Fruit fly (Drosophila melanogaster) whole organism, embryonic: ENCODE results near the gene CG13850.

Experiments
- Antp ChIP-seq: fragments of 200-800 bp; sonication (Bioruptor generic); optimal IDR thresholded peaks from 3 replicates; lab custom pipeline; 2016; ENCODE audit warnings: missing biosample characterization, missing genetic modification characterization
- Atf6 ChIP-seq: fragments of 200-800 bp; sonication (Bioruptor generic); IDR thresholded peaks from 2 replicates; pipeline ENCODE4 v1.3.6; 2022; ENCODE audit warnings: missing biosample characterization, missing genetic modification characterization
- Bgb ChIP-seq: fragments of 200-800 bp; sonication (Bioruptor generic); IDR thresholded peaks from 2 replicates; pipeline ENCODE4 v1.3.6; 2022; ENCODE audit warnings: missing biosample characterization, missing genetic modification characterization; ENCODE audit not compliant: partially characterized antibody
- CG10267 ChIP-seq: fragments of 200-800 bp; sonication (Bioruptor generic); optimal IDR thresholded peaks from 2 replicates; lab custom pipeline; 2018; ENCODE audit warnings: missing biosample characterization, mild to moderate bottlenecking, missing genetic modification characterization, moderate library complexity
- CG10654 ChIP-seq: fragments of 200-800 bp; sonication (Bioruptor generic); optimal IDR thresholded peaks from 2 replicates; lab custom pipeline; 2016; ENCODE audit warnings: missing biosample characterization, missing genetic modification characterization
- CG14050 ChIP-seq: fragments of 200-800 bp; sonication (Bioruptor generic); IDR thresholded peaks from 3 replicates; pipeline ENCODE4 v1.3.6; 2022; ENCODE audit warnings: missing biosample characterization, missing genetic modification characterization
- CG14860 ChIP-seq: fragments of 200-800 bp; sonication (Bioruptor generic); IDR thresholded peaks from 3 replicates; pipeline ENCODE4 v1.3.6; 2022; ENCODE audit warnings: missing biosample characterization, missing genetic modification characterization; ENCODE audit not compliant: partially characterized antibody
- CG1603 ChIP-seq: fragments of 200-800 bp; sonication (Bioruptor generic); optimal IDR thresholded peaks from 2 replicates; lab custom pipeline; 2019; ENCODE audit warnings: missing biosample characterization, mild to moderate bottlenecking, missing genetic modification characterization, moderate library complexity
- CG3163 ChIP-seq: fragments of 200-800 bp; sonication (Bioruptor generic); optimal IDR thresholded peaks from 3 replicates; lab custom pipeline; 2016; ENCODE audit warnings: missing biosample characterization, missing genetic modification characterization
- CG3847 ChIP-seq: fragments of 200-800 bp; sonication (Bioruptor generic); IDR thresholded peaks from 2 replicates; pipeline ENCODE4 v1.3.6; 2022; ENCODE audit warnings: missing biosample characterization, missing genetic modification characterization
- CG6791 ChIP-seq: fragments of 200-800 bp; sonication (Bioruptor generic); IDR thresholded peaks from 3 replicates; pipeline ENCODE4 v1.3.6; 2022; ENCODE audit warnings: missing biosample characterization, missing genetic modification characterization; ENCODE audit not compliant: partially characterized antibody
- CG7963 ChIP-seq: fragments of 200-800 bp; sonication (Bioruptor generic); IDR thresholded peaks from 3 replicates; pipeline ENCODE4 v1.3.6; 2022; ENCODE audit warnings: missing biosample characterization, missing genetic modification characterization; ENCODE audit not compliant: partially characterized antibody
- CG8089 ChIP-seq: fragments of 200-800 bp; sonication (Bioruptor generic); optimal IDR thresholded peaks from 3 replicates; lab custom pipeline; 2016; ENCODE audit warnings: missing biosample characterization, missing genetic modification characterization
- CG8281 ChIP-seq: fragments of 200-800 bp; sonication (Bioruptor generic); optimal IDR thresholded peaks from 2 replicates; lab custom pipeline; 2018; ENCODE audit warnings: missing biosample characterization, mild to moderate bottlenecking, missing genetic modification characterization, moderate library complexity
- Dll ChIP-seq: fragments of 200-800 bp; sonication (Bioruptor generic); IDR thresholded peaks from 4 replicates; pipeline ENCODE4 v1.3.6; 2022; ENCODE audit warnings: missing biosample characterization, missing genetic modification characterization; ENCODE audit not compliant: partially characterized antibody
- Doc3 ChIP-seq: fragments of 200-800 bp; sonication (Bioruptor generic); IDR thresholded peaks from 3 replicates; pipeline ENCODE4 v1.3.6; 2022; ENCODE audit warnings: missing biosample characterization, missing genetic modification characterization; ENCODE audit not compliant: partially characterized antibody
- Fer2 ChIP-seq: fragments of 200-800 bp; sonication (Bioruptor generic); optimal IDR thresholded peaks from 2 replicates; lab custom pipeline; 2018; ENCODE audit warnings: missing biosample characterization, mild to moderate bottlenecking, missing genetic modification characterization, moderate library complexity
- HHEX ChIP-seq: fragments of 200-800 bp; sonication (Bioruptor generic); optimal IDR thresholded peaks from 3 replicates; lab custom pipeline; 2017; ENCODE audit warnings: missing biosample characterization, mild to moderate bottlenecking, missing genetic modification characterization, missing genetic modification reagents
- HLH4C ChIP-seq: fragments of 200-800 bp; sonication (Bioruptor generic); IDR thresholded peaks from 3 replicates; pipeline ENCODE4 v1.3.6; 2022; ENCODE audit warnings: missing biosample characterization, missing genetic modification characterization; ENCODE audit not compliant: partially characterized antibody
- MBD-R2 ChIP-seq: fragments of 200-800 bp; sonication (Bioruptor generic); IDR thresholded peaks from 2 replicates; pipeline ENCODE4 v1.3.6; 2022; ENCODE audit warnings: missing biosample characterization, missing genetic modification characterization
- NK7.1 ChIP-seq: fragments of 200-800 bp; sonication (Bioruptor generic); optimal IDR thresholded peaks from 3 replicates; lab custom pipeline; 2016; ENCODE audit warnings: missing biosample characterization, missing genetic modification characterization
- Scr ChIP-seq: fragments of 200-800 bp; sonication (Bioruptor generic); IDR thresholded peaks from 2 replicates; pipeline ENCODE4 v1.3.6; 2022; ENCODE audit warnings: missing biosample characterization, missing genetic modification characterization; ENCODE audit not compliant: partially characterized antibody
- Sry-δ ChIP-seq: fragments of 200-800 bp; sonication (Bioruptor generic); optimal IDR thresholded peaks from 2 replicates; lab custom pipeline; 2016; ENCODE audit warnings: missing biosample characterization, missing genetic modification characterization
- Xrp1 ChIP-seq: fragments of 200-800 bp; sonication (Bioruptor generic); IDR thresholded peaks from 2 replicates; pipeline ENCODE4 v1.3.6; 2022; ENCODE audit warnings: missing biosample characterization, missing genetic modification characterization
- bbx ChIP-seq: fragments of 200-800 bp; sonication (Bioruptor generic); IDR thresholded peaks from 2 replicates; pipeline ENCODE4 v1.3.6; 2022; ENCODE audit warnings: missing biosample characterization, missing genetic modification characterization; ENCODE audit not compliant: partially characterized antibody
- bcd ChIP-seq: fragments of 200-800 bp; sonication (Bioruptor generic); optimal IDR thresholded peaks from 2 replicates; lab custom pipeline; 2017; ENCODE audit warnings: missing biosample characterization, mild to moderate bottlenecking, missing genetic modification characterization
- bsh ChIP-seq, 2 experiments: fragments of 200-800 bp; sonication (Bioruptor generic); optimal IDR thresholded peaks; 2 replicates each; lab custom pipeline; 2017 to 2018; ENCODE audit warnings: mild to moderate bottlenecking in 2 of 2, missing biosample characterization in 2 of 2, missing genetic modification characterization in 2 of 2, moderate library complexity in 1 of 2
- corto ChIP-seq: fragments of 200-800 bp; sonication (Bioruptor generic); optimal IDR thresholded peaks from 2 replicates; lab custom pipeline; 2016; ENCODE audit warnings: missing biosample characterization, mild to moderate bottlenecking, missing genetic modification characterization, moderate library complexity
- crp ChIP-seq, 2 experiments: fragments of 200-800 bp; sonication (Bioruptor generic); optimal IDR thresholded peaks; 2 replicates in 1 of 2; 3 replicates in 1 of 2; lab custom pipeline; 2017; ENCODE audit warnings: missing biosample characterization in 2 of 2, missing genetic modification characterization in 2 of 2, mild to moderate bottlenecking in 1 of 2, moderate library complexity in 1 of 2
- emc ChIP-seq: fragments of 200-800 bp; sonication (Bioruptor generic); optimal IDR thresholded peaks from 2 replicates; lab custom pipeline; 2016; ENCODE audit warnings: missing biosample characterization, missing genetic modification characterization
- eve ChIP-seq, 2 experiments: fragments of >200 bp; optimal IDR thresholded peaks; 2 replicates each; lab custom pipeline; 2017; ENCODE audit warnings: missing biosample characterization in 2 of 2, missing genetic modification characterization in 2 of 2
- ewg ChIP-seq: fragments of 200-800 bp; sonication (Bioruptor generic); optimal IDR thresholded peaks from 3 replicates; lab custom pipeline; 2017; ENCODE audit warnings: mild to moderate bottlenecking, missing biosample characterization, missing genetic modification reagents, missing genetic modification characterization
- gt ChIP-seq: fragments of 200-800 bp; sonication (Bioruptor generic); IDR thresholded peaks from 2 replicates; pipeline ENCODE4 v1.3.6; 2022; ENCODE audit warnings: missing biosample characterization, missing genetic modification characterization
- h ChIP-seq: fragments of >200 bp; optimal IDR thresholded peaks from 2 replicates; lab custom pipeline; 2017
- jigr1 ChIP-seq: fragments of 200-800 bp; sonication (Bioruptor generic); IDR thresholded peaks from 3 replicates; pipeline ENCODE4 v1.3.6; 2022; ENCODE audit warnings: missing biosample characterization, missing genetic modification characterization
- mld ChIP-seq: fragments of 200-800 bp; sonication (Bioruptor generic); IDR thresholded peaks from 3 replicates; pipeline ENCODE4 v1.3.6; 2022; ENCODE audit warnings: missing biosample characterization, missing genetic modification characterization; ENCODE audit not compliant: partially characterized antibody
- pb ChIP-seq: fragments of 200-800 bp; sonication (Bioruptor generic); optimal IDR thresholded peaks from 3 replicates; lab custom pipeline; 2016; ENCODE audit warnings: missing biosample characterization, missing genetic modification characterization
- phol ChIP-seq: fragments of 200-800 bp; sonication (Bioruptor generic); optimal IDR thresholded peaks from 3 replicates; lab custom pipeline; 2018; ENCODE audit warnings: missing biosample characterization, mild to moderate bottlenecking, missing genetic modification characterization, moderate library complexity
- pzg ChIP-seq: fragments of 200-800 bp; sonication (Bioruptor generic); optimal IDR thresholded peaks from 3 replicates; lab custom pipeline; 2018; ENCODE audit warnings: missing biosample characterization, mild to moderate bottlenecking, missing genetic modification characterization, moderate library complexity
- row ChIP-seq: fragments of 200-800 bp; sonication (Bioruptor generic); IDR thresholded peaks from 3 replicates; pipeline ENCODE4 v1.3.6; 2022; ENCODE audit warnings: missing biosample characterization, missing genetic modification characterization
- sna ChIP-seq: fragments of 200-800 bp; sonication (Bioruptor generic); IDR thresholded peaks from 2 replicates; pipeline ENCODE4 v1.3.6; 2022; ENCODE audit warnings: missing biosample characterization, missing genetic modification characterization; ENCODE audit not compliant: partially characterized antibody
- stc ChIP-seq: fragments of 200-800 bp; sonication (Bioruptor generic); IDR thresholded peaks from 2 replicates; pipeline ENCODE4 v1.3.6; 2022; ENCODE audit warnings: missing biosample characterization, missing genetic modification characterization
- stwl ChIP-seq: fragments of 200-800 bp; sonication (Bioruptor generic); optimal IDR thresholded peaks from 3 replicates; lab custom pipeline; 2018; ENCODE audit warnings: missing biosample characterization, mild to moderate bottlenecking, missing genetic modification characterization, moderate library complexity
- tap ChIP-seq: fragments of 200-800 bp; optimal IDR thresholded peaks from 3 replicates; lab custom pipeline; 2019; ENCODE audit warnings: missing biosample characterization, mild to moderate bottlenecking, missing genetic modification characterization, moderate library complexity
- trem ChIP-seq: fragments of 200-800 bp; optimal IDR thresholded peaks from 3 replicates; lab custom pipeline; 2019; ENCODE audit warnings: missing biosample characterization, mild to moderate bottlenecking, missing genetic modification characterization, moderate library complexity
- tup ChIP-seq: fragments of 200-800 bp; sonication (Bioruptor generic); optimal IDR thresholded peaks from 2 replicates; lab custom pipeline; 2016; ENCODE audit warnings: missing biosample characterization, mild to moderate bottlenecking, missing genetic modification characterization, moderate library complexity
- yki ChIP-seq: fragments of >200 bp; optimal IDR thresholded peaks from 3 replicates; lab custom pipeline; 2018
- z ChIP-seq: fragments of 200-800 bp; sonication (Bioruptor generic); IDR thresholded peaks from 3 replicates; pipeline ENCODE4 v1.3.6; 2022; ENCODE audit warnings: missing biosample characterization, missing genetic modification characterization
- zen2 ChIP-seq: fragments of 200-800 bp; sonication (Bioruptor generic); IDR thresholded peaks from 3 replicates; pipeline ENCODE4 v1.3.6; 2022; ENCODE audit warnings: missing biosample characterization, missing genetic modification characterization; ENCODE audit not compliant: partially characterized antibody

Gene CG13850

DNA sequence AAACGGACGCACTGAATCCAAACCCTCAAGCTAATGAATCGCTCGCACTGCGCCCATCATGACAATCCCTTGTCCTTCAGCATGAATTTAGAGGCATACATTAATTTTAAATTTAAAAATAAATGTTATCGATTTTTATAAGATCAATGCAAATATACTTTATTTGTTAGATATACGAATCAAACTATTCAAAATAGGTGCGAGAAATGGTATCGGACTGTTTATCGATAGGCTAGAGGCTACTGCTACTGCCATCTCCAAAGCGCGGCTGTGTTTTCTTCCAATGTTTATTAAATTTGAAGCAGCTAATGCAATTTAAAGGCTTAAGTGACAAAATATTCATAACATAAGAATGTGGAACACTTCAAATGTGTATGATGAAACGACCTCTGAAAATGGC, 29.6 kb downstream of the CG13850 start, which contains the start of gene CG43342 (continued):
- TF ChIP-seq tup (GFP tag; lab: Kevin White, UChicago) (no peak), CG8281 (tag; lab: Kevin White, UChicago) (no peak), z (GFP tag; lab: Robert Waterston, UW) (no peak), CG1603 (tag; lab: Kevin White, UChicago) (peak; percentile 37), phol (tag; lab: Kevin White, UChicago) (no peak), HLH4C (peak; percentile 92), bbx (GFP tag; lab: Robert Waterston, UW) (peak; percentile 84), CG7963 (GFP tag; lab: Robert Waterston, UW) (peak; percentile 84), CG8089 (GFP tag; lab: Kevin White, UChicago) (no peak), h (lab: Kevin White, UChicago) (no peak), CG14860 (GFP tag; lab: Robert Waterston, UW) (peak; percentile 82), trem (tag; lab: Kevin White, UChicago) (peak; percentile 57), CG10267 (tag; lab: Kevin White, UChicago) (peak; percentile 6), CG6791 (GFP tag; lab: Robert Waterston, UW) (peak; percentile 85), jigr1 (GFP tag; lab: Robert Waterston, UW) (no peak), emc (GFP tag; lab: Kevin White, UChicago) (no peak)
- TF ChIP-seq, all 482 proteins: peak for 45

DNA sequence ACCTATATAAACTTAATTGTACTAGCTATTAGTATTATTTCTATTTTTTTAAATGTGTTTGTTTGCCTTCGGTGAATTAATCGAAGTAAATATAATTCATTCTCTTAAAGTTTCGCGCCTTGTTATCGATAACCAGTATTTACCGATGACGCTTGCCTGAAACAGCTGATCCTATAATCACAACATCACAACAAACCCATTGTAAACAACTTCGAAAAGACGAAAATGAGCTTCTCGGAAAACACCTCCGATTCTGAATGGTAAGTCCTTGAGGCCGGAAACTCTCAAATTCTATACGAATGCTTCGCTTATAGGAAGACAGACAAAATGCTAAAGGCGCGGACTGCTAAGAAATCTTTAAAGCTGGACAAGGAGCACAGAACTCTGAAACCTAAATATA, 30.8 kb downstream of the CG13850 start, which contains the start of gene CG34149:
TSS of gene CG34149 (plus strand) at position 187 of the 400 bp plus-strand sequence.
- TF ChIP-seq MBD-R2 (GFP tag; lab: Robert Waterston, UW) (peak; percentile 53), bsh (GFP tag; optimal IDR thresholded peaks at IDR 0.05; lab: Kevin White, UChicago) (no peak), NK7.1 (GFP tag; lab: Kevin White, UChicago) (no peak), ewg (GFP tag; lab: Kevin White, UChicago) (no peak), Xrp1 (no peak), corto (no peak), CG10654 (GFP tag; lab: Kevin White, UChicago) (no peak), yki (lab: Kevin White, UChicago) (no peak), Fer2 (tag; lab: Kevin White, UChicago) (no peak), Sry-δ (GFP tag; lab: Kevin White, UChicago) (peak; percentile 22), zen2 (GFP tag; lab: Robert Waterston, UW) (peak; percentile 41; the same call in 2 of the 3 replicates), crp (GFP tag; optimal IDR thresholded peaks at IDR 0.05; lab: Kevin White, UChicago) (peak in 1 of 2 experiments; percentile 84), stc (no peak), stwl (tag; lab: Kevin White, UChicago) (peak; percentile 48), HLH4C (peak; percentile 74), pb (GFP tag; lab: Kevin White, UChicago) (no peak), Dll (peak; percentile 71; the same call in 3 of the 4 replicates), CG14050 (GFP tag; lab: Robert Waterston, UW) (no peak), tap (no peak), sna (GFP tag; lab: Robert Waterston, UW) (peak; percentile 47), eve (GFP tag; optimal IDR thresholded peaks at IDR 0.05; lab: Kevin White, UChicago) (no peak), HHEX (GFP tag; lab: Kevin White, UChicago) (no peak), CG3847 (GFP tag; lab: Robert Waterston, UW) (no peak), gt (GFP tag; lab: Robert Waterston, UW) (no peak), CG3163 (GFP tag; lab: Kevin White, UChicago) (no peak), row (no peak), bcd (GFP tag; lab: Kevin White, UChicago) (no peak), mld (no peak), Atf6 (GFP tag; lab: Robert Waterston, UW) (no peak), Scr (GFP tag; lab: Robert Waterston, UW) (peak; percentile 59), pzg (GFP tag; lab: Kevin White, UChicago) (peak; percentile 28), Doc3 (GFP tag; lab: Robert Waterston, UW) (0 out of 3 replicates have a peak, but pooled peaks have one; percentile 19), Bgb (peak; percentile 33; the same call in 1 of the 2 replicates), Antp (GFP tag; lab: Kevin White, UChicago) (no peak)
